Fruit fly (Drosophila melanogaster): Measurements from ENCODE around the gene CG7382.

The CG7382 gene

dm6 chr2L:5523848-5524473 is 4.3 kb upstream of the CG7382 start, which contains the start of the genes Vps52 and Elp4 (continued):
- no peak for TF ChIP-seq pros (GFP tag; optimal IDR thresholded peaks at IDR 0.05)
- TF ChIP-seq CG7556 (GFP tag; optimal IDR thresholded peaks at IDR 0.05): peak; percentile 81
- no peak for TF ChIP-seq Sox102F (GFP tag; optimal IDR thresholded peaks at IDR 0.05)
- peak; percentile 66 for TF ChIP-seq Aef1 (GFP tag; IDR thresholded peaks at IDR 0.05)
- peak; percentile 30 for TF ChIP-seq CG12219 (GFP tag; optimal IDR thresholded peaks at IDR 0.05)
- peak; percentile 58 for TF ChIP-seq CG1603 (tag; optimal IDR thresholded peaks at IDR 0.05)
- peak; percentile 79 for TF ChIP-seq CG13296 (GFP tag; optimal IDR thresholded peaks at IDR 0.05)
- TF ChIP-seq CG2120 (GFP tag; optimal IDR thresholded peaks at IDR 0.05): peak; percentile 84
- no peak for TF ChIP-seq CG12769 (tag; optimal IDR thresholded peaks at IDR 0.05)
- no peak for TF ChIP-seq eyg (GFP tag; optimal IDR thresholded peaks at IDR 0.05)
- no peak for TF ChIP-seq en (GFP tag; optimal IDR thresholded peaks at IDR 0.05)
- peak; percentile 79 for TF ChIP-seq slou (GFP tag; optimal IDR thresholded peaks at IDR 0.05)
- no peak for TF ChIP-seq Adf1 (GFP tag; IDR thresholded peaks at IDR 0.05)
- peak; percentile 78 for TF ChIP-seq CG1602 (GFP tag; optimal IDR thresholded peaks at IDR 0.05)
- no peak for TF ChIP-seq crol (GFP tag; IDR thresholded peaks at IDR 0.05)
- peak; percentile 8 for TF ChIP-seq CG1792 (GFP tag; optimal IDR thresholded peaks at IDR 0.05)
- TF ChIP-seq tx (GFP tag; optimal IDR thresholded peaks at IDR 0.05): peak; percentile 17
- no peak for TF ChIP-seq CkIIα-i1 (GFP tag; IDR thresholded peaks at IDR 0.05)
- peak; percentile 83 for TF ChIP-seq Dref (GFP tag; IDR thresholded peaks at IDR 0.05)
- TF ChIP-seq CG1647 (GFP tag; optimal IDR thresholded peaks at IDR 0.05): peak; percentile 45
- TF ChIP-seq Awh (GFP tag; IDR thresholded peaks at IDR 0.05): no peak
- TF ChIP-seq hth (optimal IDR thresholded peaks at IDR 0.05): no peak
- peak; percentile 37; the same call in 1 of the 2 replicates for TF ChIP-seq ato (GFP tag; IDR thresholded peaks at IDR 0.05; ENCODE audit: partially characterized antibody)
- TF ChIP-seq CG10959 (GFP tag; IDR thresholded peaks at IDR 0.05): no peak
- peak; percentile 71 for TF ChIP-seq zen (tag; optimal IDR thresholded peaks at IDR 0.05)
- TF ChIP-seq CG10462 (GFP tag; optimal IDR thresholded peaks at IDR 0.05): peak; percentile 8
- TF ChIP-seq YL-1 (GFP tag; optimal IDR thresholded peaks at IDR 0.05): peak; percentile 20
- TF ChIP-seq Eip74EF (GFP tag; optimal IDR thresholded peaks at IDR 0.05): no peak
- TF ChIP-seq zen2 (GFP tag; IDR thresholded peaks at IDR 0.05; ENCODE audit: partially characterized antibody): peak; percentile 64; the same call in 2 of the 3 replicates
- no peak for TF ChIP-seq cad (GFP tag; optimal IDR thresholded peaks at IDR 0.05)
- TF ChIP-seq pan (optimal IDR thresholded peaks at IDR 0.05): no peak
- TF ChIP-seq pan (GFP tag; optimal IDR thresholded peaks at IDR 0.05 in 1 of 2, IDR thresholded peaks at IDR 0.05 in 1 of 2): peak in 1 of 2 experiments; percentile 76
- TF ChIP-seq sima (GFP tag; optimal IDR thresholded peaks at IDR 0.05): no peak
- TF ChIP-seq CG31224 (GFP tag; IDR thresholded peaks at IDR 0.05): peak; percentile 56; the same call in 1 of the 2 replicates
- TF ChIP-seq zfh2 (GFP tag; optimal IDR thresholded peaks at IDR 0.05): peak; percentile 64
- peak; percentile 81 for TF ChIP-seq tin (GFP tag; optimal IDR thresholded peaks at IDR 0.05)
- TF ChIP-seq dati (GFP tag; IDR thresholded peaks at IDR 0.05): no peak
- TF ChIP-seq CG3838 (GFP tag; optimal IDR thresholded peaks at IDR 0.05): peak; percentile 25
- no peak for TF ChIP-seq ERR (GFP tag; optimal IDR thresholded peaks at IDR 0.05)
- TF ChIP-seq CG6813 (GFP tag; optimal IDR thresholded peaks at IDR 0.05): no peak
- TF ChIP-seq bigmax (GFP tag; optimal IDR thresholded peaks at IDR 0.05): no peak
- no peak for TF ChIP-seq sim (GFP tag; IDR thresholded peaks at IDR 0.05)
- TF ChIP-seq vvl (GFP tag; IDR thresholded peaks at IDR 0.05): peak; percentile 70
- peak; percentile 50; the same call in 1 of the 2 replicates for TF ChIP-seq CG4404 (GFP tag; IDR thresholded peaks at IDR 0.05)
- peak; percentile 18 for TF ChIP-seq CG6254 (GFP tag; optimal IDR thresholded peaks at IDR 0.05)
- peak; percentile 31 for TF ChIP-seq CG13624 (GFP tag; optimal IDR thresholded peaks at IDR 0.05)
- TF ChIP-seq Antp (GFP tag; optimal IDR thresholded peaks at IDR 0.05): peak; percentile 7
- peak; percentile 83 for TF ChIP-seq hb (GFP tag; IDR thresholded peaks at IDR 0.05; ENCODE audit: partially characterized antibody)
- TF ChIP-seq her (GFP tag; optimal IDR thresholded peaks at IDR 0.05): peak; percentile 19
- TF ChIP-seq btn (GFP tag; optimal IDR thresholded peaks at IDR 0.05): no peak
- peak; percentile 60 for TF ChIP-seq CG12299 (tag; optimal IDR thresholded peaks at IDR 0.05)

Measured in whole organism, embryonic.